Worm (Caenorhabditis elegans): ENCODE data around the gene ZK1127.5.
A peak's percentile ranks its signal among the peaks of the same experiment; 100 is the strongest.
"Not testable (repeated sequence)": the region's sequence is repeated elsewhere in the genome, so short reads cannot be mapped to it uniquely, and the experiment has no call there.

ZK1127.5 gene

ce11 chrII:7001405-7001804, 49.1 kb upstream of the ZK1127.5 start (continued):
- not testable (repeated sequence) for TF ChIP-seq cebp-1 (GFP tag; IDR thresholded peaks at IDR 0.05)
- peak; percentile 66 for TF ChIP-seq cebp-1 (tag; optimal IDR thresholded peaks at IDR 0.05)
- TF ChIP-seq attf-3 (GFP tag; conservative IDR thresholded peaks at IDR 0.05) = peak; percentile 72
- TF ChIP-seq madf-6 (GFP tag; IDR thresholded peaks at IDR 0.05) = peak; percentile 69
- peak; percentile 64 for TF ChIP-seq hmg-20 (GFP tag; IDR thresholded peaks at IDR 0.05)
- peak; percentile 59; the same call in 1 of the 2 replicates for TF ChIP-seq attf-6 (GFP tag; IDR thresholded peaks at IDR 0.05)
- peak; percentile 69 for TF ChIP-seq somi-1 (GFP tag; optimal IDR thresholded peaks at IDR 0.05)
- peak; percentile 93; the same call in 1 of the 2 replicates for TF ChIP-seq nhr-120 (GFP tag; IDR thresholded peaks at IDR 0.05)
- TF ChIP-seq attf-5 (GFP tag; optimal IDR thresholded peaks at IDR 0.05) = peak; percentile 66
- peak; percentile 78; the same call in 1 of the 2 replicates for TF ChIP-seq Y95B8A.8 (GFP tag; IDR thresholded peaks at IDR 0.05)
- TF ChIP-seq athp-1 (tag; optimal IDR thresholded peaks at IDR 0.05) = peak; percentile 63

- TF ChIP-seq pha-4 (tag; optimal IDR thresholded peaks at IDR 0.05) = no peak
- TF ChIP-seq aptf-2 (GFP tag; conservative IDR thresholded peaks at IDR 0.05) = no peak
- no peak; the same call in 1 of the 2 replicates for TF ChIP-seq B0019.2 (GFP tag; conservative IDR thresholded peaks at IDR 0.05)
- TF ChIP-seq efl-1 (GFP tag; optimal IDR thresholded peaks at IDR 0.05) = no peak
- TF ChIP-seq lag-1 (GFP tag; IDR thresholded peaks at IDR 0.05) = no peak
- TF ChIP-seq sea-2 (GFP tag; IDR thresholded peaks at IDR 0.05) = no peak
- no peak for TF ChIP-seq F57A8.1 (GFP tag; optimal IDR thresholded peaks at IDR 0.05)
- no peak for TF ChIP-seq ekl-4 (GFP tag; IDR thresholded peaks at IDR 0.05)
- no peak for TF ChIP-seq ama-1 (optimal IDR thresholded peaks at IDR 0.05)
- no peak for TF ChIP-seq ama-1 (GFP tag; optimal IDR thresholded peaks at IDR 0.05)
- TF ChIP-seq nfya-1 (tag; optimal IDR thresholded peaks at IDR 0.05; ENCODE audit: borderline replicate concordance, insufficient read depth) = no peak
- no peak for TF ChIP-seq ztf-26 (tag; optimal IDR thresholded peaks at IDR 0.05)
- peak; percentile 59 for TF ChIP-seq mxl-1 (tag; optimal IDR thresholded peaks at IDR 0.05)
- TF ChIP-seq mcd-1 (GFP tag; IDR thresholded peaks at IDR 0.05) = no peak; the same call in 1 of the 2 replicates
- no peak for TF ChIP-seq unc-62 (GFP tag; optimal IDR thresholded peaks at IDR 0.05)
- TF ChIP-seq sptf-2 (GFP tag; optimal IDR thresholded peaks at IDR 0.05) = peak; percentile 36
- TF ChIP-seq gei-17 (GFP tag; optimal IDR thresholded peaks at IDR 0.05) = no peak
- peak; percentile 26 for TF ChIP-seq F49E8.2 (tag; optimal IDR thresholded peaks at IDR 0.05; ENCODE audit: insufficient read depth)
- TF ChIP-seq hmg-20 (GFP tag; IDR thresholded peaks at IDR 0.05) = no peak
- no peak for TF ChIP-seq ceh-100 (GFP tag; IDR thresholded peaks at IDR 0.05)
- no peak for TF ChIP-seq ztf-3 (GFP tag; optimal IDR thresholded peaks at IDR 0.05)
- TF ChIP-seq F23B12.7 (tag; optimal IDR thresholded peaks at IDR 0.05; ENCODE audit: insufficient read depth) = peak; percentile 16
- peak; percentile 68 for TF ChIP-seq die-1 (tag; optimal IDR thresholded peaks at IDR 0.05)
- no peak for TF ChIP-seq atf-7 (tag; optimal IDR thresholded peaks at IDR 0.05)
- 0 out of 2 replicates have a peak, but pooled peaks have one; percentile 6 for TF ChIP-seq F33H1.4 (GFP tag; IDR thresholded peaks at IDR 0.05)
- 0 out of 2 replicates have a peak, but pooled peaks have one; percentile 41 for TF ChIP-seq nfyb-1 (GFP tag; IDR thresholded peaks at IDR 0.05)
- no peak for TF ChIP-seq akir-1 (GFP tag; optimal IDR thresholded peaks at IDR 0.05)
- TF ChIP-seq Y53F4B.3 (GFP tag; IDR thresholded peaks at IDR 0.05) = no peak
- TF ChIP-seq mes-4 (tag; optimal IDR thresholded peaks at IDR 0.05) = peak; percentile 62
- no peak for TF ChIP-seq lin-35 (GFP tag; optimal IDR thresholded peaks at IDR 0.05)
- TF ChIP-seq unc-130 (GFP tag; optimal IDR thresholded peaks at IDR 0.05) = no peak
- 0 out of 2 replicates have a peak, but pooled peaks have one; percentile 48 for TF ChIP-seq ceh-58 (GFP tag; IDR thresholded peaks at IDR 0.05)
- peak; percentile 76; the same call in 1 of the 2 replicates for TF ChIP-seq Y79H2A.3 (GFP tag; conservative IDR thresholded peaks at IDR 0.05)
- no peak for TF ChIP-seq pbrm-1 (GFP tag; IDR thresholded peaks at IDR 0.05)
- TF ChIP-seq Y53G8AR.9 (GFP tag; conservative IDR thresholded peaks at IDR 0.05) = no peak
- no peak for TF ChIP-seq ccch-3 (GFP tag; optimal IDR thresholded peaks at IDR 0.05)
- peak; percentile 32 for TF ChIP-seq snpc-4 (GFP tag; optimal IDR thresholded peaks at IDR 0.05)
- peak in 2 of 4 experiments; percentile 26 to 41 for TF ChIP-seq snpc-4 (tag; optimal IDR thresholded peaks at IDR 0.05)
- no peak for TF ChIP-seq somi-1 (GFP tag; optimal IDR thresholded peaks at IDR 0.05)
Observed at ce11 chrII:7002956-7003357, 47.5 kb upstream of the ZK1127.5 start.
